Worm (Caenorhabditis elegans) whole organism, L2 larva: ENCODE measurements around the gene F01G4.4.
"Not testable (repeated sequence)": the region's sequence is repeated elsewhere in the genome, so short reads cannot be mapped to it uniquely, and the experiment has no call there.

Source experiments
- C34F6.9 ChIP-seq: fragments of 150-350 bp; optimal IDR thresholded peaks from 2 replicates; lab custom pipeline; 2014; ENCODE audit warnings: missing biosample characterization, missing genetic modification characterization
- F13H6.1 ChIP-seq: sonication (generic microtip); optimal IDR thresholded peaks from 2 replicates; lab custom pipeline; 2016; ENCODE audit warnings: missing genetic modification characterization, missing compliant biosample characterization
- R02D3.7 ChIP-seq: fragments of 150-350 bp; optimal IDR thresholded peaks from 2 replicates; lab custom pipeline; 2014; ENCODE audit warnings: missing biosample characterization, missing genetic modification characterization
- ZK546.5 ChIP-seq: sonication (generic microtip); optimal IDR thresholded peaks from 2 replicates; lab custom pipeline; 2017; ENCODE audit warnings: missing biosample characterization, missing genetic modification characterization
- alr-1 ChIP-seq: fragments of 150-350 bp; optimal IDR thresholded peaks from 2 replicates; lab custom pipeline; 2014; ENCODE audit warnings: missing biosample characterization, missing genetic modification characterization
- ama-1 ChIP-seq: fragments of 150-350 bp; optimal IDR thresholded peaks from 2 replicates; lab custom pipeline; 2018; ENCODE audit warnings: inconsistent platforms
- blmp-1 ChIP-seq: sonication (generic microtip); optimal IDR thresholded peaks from 2 replicates; lab custom pipeline; 2017; ENCODE audit warnings: missing genetic modification characterization, mild to moderate bottlenecking, missing compliant biosample characterization, antibody characterized with exemption, moderate library complexity; ENCODE audit not compliant: insufficient read depth
- ceh-16 ChIP-seq: fragments of 150-350 bp; optimal IDR thresholded peaks from 2 replicates; lab custom pipeline; 2014; ENCODE audit warnings: missing biosample characterization, missing genetic modification characterization
- ceh-82 ChIP-seq: fragments of 150-350 bp; optimal IDR thresholded peaks from 2 replicates; lab custom pipeline; 2014; ENCODE audit warnings: missing biosample characterization, missing genetic modification characterization
- crh-2 ChIP-seq: sonication (generic microtip); optimal IDR thresholded peaks from 2 replicates; lab custom pipeline; 2017; ENCODE audit warnings: missing biosample characterization, missing genetic modification characterization
- dmd-4 ChIP-seq: sonication (generic microtip); optimal IDR thresholded peaks from 2 replicates; lab custom pipeline; 2017; ENCODE audit warnings: missing biosample characterization, missing genetic modification characterization
- egl-27 ChIP-seq: sonication (generic microtip); optimal IDR thresholded peaks from 3 replicates; lab custom pipeline; 2017; ENCODE audit warnings: missing biosample characterization, missing genetic modification reagents, missing genetic modification characterization
- fos-1 ChIP-seq: fragments of 150-350 bp; optimal IDR thresholded peaks from 2 replicates; lab custom pipeline; 2014; ENCODE audit warnings: missing biosample characterization, missing genetic modification characterization
- lin-13 ChIP-seq: fragments of 150-350 bp; optimal IDR thresholded peaks from 2 replicates; lab custom pipeline; 2014; ENCODE audit warnings: missing biosample characterization, missing genetic modification reagents, missing genetic modification characterization
- lsy-2 ChIP-seq, 2 experiments: fragments of 150-350 bp in 1 of 2; sonication (generic microtip) in 1 of 2; optimal IDR thresholded peaks; 2 replicates each; lab custom pipeline; 2014 to 2017; ENCODE audit warnings: missing biosample characterization in 2 of 2, missing genetic modification characterization in 2 of 2
- mdl-1 ChIP-seq, 2 experiments: fragments of 150-350 bp in 1 of 2; sonication (generic microtip) in 1 of 2; optimal IDR thresholded peaks; 2 replicates each; lab custom pipeline; 2017; ENCODE audit warnings: missing biosample characterization in 2 of 2, missing genetic modification characterization in 2 of 2
- nhr-10 ChIP-seq: sonication (generic microtip); optimal IDR thresholded peaks from 2 replicates; lab custom pipeline; 2017; ENCODE audit warnings: missing biosample characterization, missing genetic modification characterization
- nhr-11 ChIP-seq: fragments of 150-350 bp; optimal IDR thresholded peaks from 2 replicates; lab custom pipeline; 2014; ENCODE audit warnings: missing biosample characterization, missing genetic modification characterization
- nhr-129 ChIP-seq: fragments of 150-350 bp; optimal IDR thresholded peaks from 2 replicates; lab custom pipeline; 2014; ENCODE audit warnings: missing biosample characterization, missing genetic modification characterization
- nhr-21 ChIP-seq: fragments of 150-350 bp; optimal IDR thresholded peaks from 2 replicates; lab custom pipeline; 2014; ENCODE audit warnings: missing biosample characterization, missing genetic modification characterization
- nhr-237 ChIP-seq: fragments of 150-350 bp; optimal IDR thresholded peaks from 2 replicates; lab custom pipeline; 2014; ENCODE audit warnings: missing biosample characterization, missing genetic modification characterization
- nhr-25 ChIP-seq: fragments of 150-350 bp; sonication (generic microtip); optimal IDR thresholded peaks from 3 replicates; lab custom pipeline; 2014; ENCODE audit warnings: missing biosample characterization, missing genetic modification characterization
- nhr-6 ChIP-seq: fragments of 150-350 bp; optimal IDR thresholded peaks from 2 replicates; lab custom pipeline; 2014; ENCODE audit warnings: missing biosample characterization, missing genetic modification characterization
- nhr-77 ChIP-seq: fragments of 150-350 bp; optimal IDR thresholded peaks from 2 replicates; lab custom pipeline; 2014; ENCODE audit warnings: missing biosample characterization, missing genetic modification characterization
- sem-4 ChIP-seq: fragments of 150-350 bp; optimal IDR thresholded peaks from 2 replicates; lab custom pipeline; 2014; ENCODE audit warnings: missing biosample characterization, missing genetic modification reagents, missing genetic modification characterization
- skn-1 ChIP-seq: sonication (generic microtip); optimal IDR thresholded peaks from 2 replicates; lab custom pipeline; 2017; ENCODE audit warnings: missing biosample characterization, missing genetic modification characterization
- sma-3 ChIP-seq: sonication (generic microtip); optimal IDR thresholded peaks from 2 replicates; lab custom pipeline; 2016; ENCODE audit warnings: missing genetic modification reagents, missing genetic modification characterization, missing compliant biosample characterization
- sma-9 ChIP-seq, 2 experiments: fragments of 150-350 bp in 1 of 2; sonication (generic microtip) in 1 of 2; optimal IDR thresholded peaks; 2 replicates each; lab custom pipeline; 2014 to 2016; ENCODE audit warnings: missing genetic modification characterization in 2 of 2, mild to moderate bottlenecking in 1 of 2, missing biosample characterization in 1 of 2, missing compliant biosample characterization in 1 of 2, missing genetic modification reagents in 1 of 2, moderate library complexity in 1 of 2
- snpc-4 ChIP-seq: fragments of 150-350 bp; optimal IDR thresholded peaks from 2 replicates; lab custom pipeline; 2014; ENCODE audit warnings: missing biosample characterization, missing genetic modification characterization
- unc-55 ChIP-seq: fragments of 150-350 bp; sonication (generic microtip); optimal IDR thresholded peaks from 3 replicates; lab custom pipeline; 2014; ENCODE audit warnings: missing biosample characterization, missing genetic modification reagents, missing genetic modification characterization
- zag-1 ChIP-seq: fragments of 150-350 bp; optimal IDR thresholded peaks from 2 replicates; lab custom pipeline; 2014; ENCODE audit warnings: missing biosample characterization, missing genetic modification characterization
- ztf-1 ChIP-seq: fragments of 200-800 bp; sonication (Bioruptor generic); conservative IDR thresholded peaks from 2 replicates; pipeline ENCODE4 v1.3.6; 2022; ENCODE audit warnings: missing genetic modification characterization, missing compliant biosample characterization
- ztf-11 ChIP-seq: sonication (generic microtip); optimal IDR thresholded peaks from 2 replicates; lab custom pipeline; 2017; ENCODE audit warnings: missing biosample characterization, missing genetic modification characterization
- ztf-4 ChIP-seq: fragments of 150-350 bp; optimal IDR thresholded peaks from 2 replicates; lab custom pipeline; 2014; ENCODE audit warnings: missing biosample characterization, missing genetic modification characterization

F01G4.4 gene

ce11 chrIV:11150844-11151243, 7.7 kb downstream of the F01G4.4 start, which contains the start of gene C08F8.2:
Gene C08F8.2, plus strand, starts transcription at chrIV:11150997.
- TF ChIP-seq ama-1 (lab: Kevin White, UChicago) (peak; percentile 1), ztf-1 (GFP tag; lab: Robert Waterston, UW) (no peak), lsy-2 (tag; optimal IDR thresholded peaks at IDR 0.05; lab: Kevin White, UChicago) (peak in 1 of 2 experiments; percentile 37)
- TF ChIP-seq, all 48 proteins: peak for 2

ce11 chrIV:11154425-11155114, 11.4 kb downstream of the F01G4.4 start, which contains the start of gene C08F8.3:
Gene C08F8.3, plus strand, starts transcription at chrIV:11155044.
- not testable (repeated sequence) for TF ChIP-seq sem-4, nhr-10, nhr-129 (tag; lab: Kevin White, UChicago)

ce11 chrIV:11156526-11156925, 13.4 kb downstream of the F01G4.4 start:
- TF ChIP-seq ceh-16 (tag; lab: Kevin White, UChicago) (no peak), nhr-11 (tag; lab: Kevin White, UChicago) (no peak), nhr-21 (tag; lab: Kevin White, UChicago) (no peak), skn-1 (tag; lab: Kevin White, UChicago) (no peak), sma-9 (GFP tag; optimal IDR thresholded peaks at IDR 0.05; lab: Kevin White, UChicago) (no peak), sma-9 (tag; optimal IDR thresholded peaks at IDR 0.05; lab: Kevin White, UChicago) (no peak), fos-1 (tag; lab: Kevin White, UChicago) (no peak), nhr-237 (tag; lab: Kevin White, UChicago) (no peak), ztf-1 (GFP tag; lab: Robert Waterston, UW) (no peak), sma-3 (GFP tag; lab: Kevin White, UChicago) (no peak), unc-55 (GFP tag; lab: Kevin White, UChicago) (no peak), lin-13 (GFP tag; lab: Kevin White, UChicago) (no peak), C34F6.9 (tag; lab: Kevin White, UChicago) (no peak), snpc-4 (tag; lab: Kevin White, UChicago) (no peak), ztf-4 (no peak), zag-1 (no peak), egl-27 (tag; lab: Kevin White, UChicago) (no peak), mdl-1 (tag; optimal IDR thresholded peaks at IDR 0.05; lab: Kevin White, UChicago) (no peak), ceh-82 (tag; lab: Kevin White, UChicago) (no peak), alr-1 (tag; lab: Kevin White, UChicago) (no peak)
- TF ChIP-seq, all 48 proteins: peak for 0

- TF ChIP-seq ama-1 (lab: Kevin White, UChicago) = no peak
- no peak for TF ChIP-seq lin-13 (GFP tag; lab: Kevin White, UChicago)
- TF ChIP-seq nhr-25 (tag; lab: Kevin White, UChicago) = no peak
- no peak for TF ChIP-seq R02D3.7 (tag; lab: Kevin White, UChicago)
- TF ChIP-seq ceh-82 (tag; lab: Kevin White, UChicago) = no peak
- no peak for TF ChIP-seq ztf-4
- no peak for TF ChIP-seq blmp-1
- no peak for TF ChIP-seq nhr-6 (tag; lab: Kevin White, UChicago)
- TF ChIP-seq ztf-11 (tag; lab: Kevin White, UChicago) = no peak
- TF ChIP-seq unc-55 (GFP tag; lab: Kevin White, UChicago) = no peak
- no peak for TF ChIP-seq dmd-4 (tag; lab: Kevin White, UChicago)
- no peak for TF ChIP-seq F13H6.1 (tag; lab: Kevin White, UChicago)
- TF ChIP-seq crh-2 (tag; lab: Kevin White, UChicago) = no peak
- no peak for TF ChIP-seq nhr-77
- no peak for TF ChIP-seq lsy-2 (tag; optimal IDR thresholded peaks at IDR 0.05; lab: Kevin White, UChicago)
- TF ChIP-seq ZK546.5 (tag; lab: Kevin White, UChicago) = no peak
- TF ChIP-seq sma-9 (GFP tag; optimal IDR thresholded peaks at IDR 0.05; lab: Kevin White, UChicago) = no peak
- no peak for TF ChIP-seq sma-9 (tag; optimal IDR thresholded peaks at IDR 0.05; lab: Kevin White, UChicago)
- TF ChIP-seq, all 48 proteins: peak for 0
Measured at ce11 chrIV:11159886-11160285, 16.7 kb downstream of the F01G4.4 start, which contains the start of gene mboa-4. Gene mboa-4, minus strand, starts transcription at chrIV:11159986.
